Worm (Caenorhabditis elegans) whole organism, young adult: Measurements from ENCODE around the gene oac-42.

Experiments
- C17E4.6 ChIP-seq: fragments of 200-800 bp; sonication (Bioruptor generic); IDR thresholded peaks from 2 replicates; pipeline ENCODE4 v1.3.6; 2022; ENCODE audit warnings: missing genetic modification reagents, missing genetic modification characterization, missing compliant biosample characterization
- K11D2.4 ChIP-seq: fragments of 200-800 bp; sonication (Bioruptor generic); IDR thresholded peaks from 2 replicates; pipeline ENCODE4 v1.3.6; 2022; ENCODE audit warnings: missing genetic modification reagents, missing genetic modification characterization, missing compliant biosample characterization
- Y67H2A.10 ChIP-seq: fragments of 200-800 bp; sonication (Bioruptor generic); conservative IDR thresholded peaks from 2 replicates; pipeline ENCODE4 v1.3.6; 2022; ENCODE audit warnings: missing genetic modification reagents, missing genetic modification characterization, missing compliant biosample characterization
- ZK185.1 ChIP-seq: sonication (generic microtip); optimal IDR thresholded peaks from 2 replicates; lab custom pipeline; 2016; ENCODE audit warnings: mild to moderate bottlenecking, missing genetic modification characterization, missing compliant biosample characterization; ENCODE audit not compliant: poor library complexity, severe bottlenecking
- ama-1 ChIP-seq, 3 experiments: fragments of 150-350 bp in 1 of 3; sonication (generic microtip) in 2 of 3; optimal IDR thresholded peaks; 2 replicates each; lab custom pipeline; 2014 to 2018; ENCODE audit warnings: missing biosample characterization in 2 of 3, missing genetic modification characterization in 2 of 3, missing genetic modification reagents in 2 of 3
- bed-2 ChIP-seq: fragments of 200-800 bp; sonication (Bioruptor generic); IDR thresholded peaks from 2 replicates; pipeline ENCODE4 v1.3.6; 2022; ENCODE audit warnings: missing genetic modification reagents, missing genetic modification characterization, missing compliant biosample characterization
- ceh-40 ChIP-seq: fragments of 200-800 bp; sonication (Bioruptor generic); IDR thresholded peaks from 2 replicates; pipeline ENCODE4 v1.3.6; 2022; ENCODE audit warnings: missing genetic modification characterization, missing compliant biosample characterization
- pha-4 ChIP-seq: fragments of 150-350 bp; sonication (generic microtip); optimal IDR thresholded peaks from 2 replicates; lab custom pipeline; 2014; ENCODE audit warnings: missing biosample characterization, missing genetic modification reagents, missing genetic modification characterization
- snpc-4 ChIP-seq, 5 experiments: fragments of 150-350 bp in 1 of 5; sonication (generic microtip) in 4 of 5; optimal IDR thresholded peaks; 2 replicates each; lab custom pipeline; 2014 to 2018; ENCODE audit warnings: missing genetic modification characterization in 5 of 5, missing biosample characterization in 3 of 5, antibody characterized with exemption in 2 of 5, mild to moderate bottlenecking in 2 of 5, missing compliant biosample characterization in 2 of 5, missing genotype in 2 of 5, moderate library complexity in 2 of 5, missing genetic modification reagents in 1 of 5
- sptf-2 ChIP-seq: fragments of 200-800 bp; sonication (Bioruptor generic); optimal IDR thresholded peaks from 2 replicates; lab custom pipeline; 2018; ENCODE audit warnings: mild to moderate bottlenecking, missing genetic modification characterization, missing compliant biosample characterization
- unc-62 ChIP-seq: fragments of 150-350 bp; optimal IDR thresholded peaks from 2 replicates; lab custom pipeline; 2014; ENCODE audit warnings: missing biosample characterization, missing genetic modification reagents, missing genetic modification characterization
- zfh-2 ChIP-seq: fragments of 200-800 bp; sonication (Bioruptor generic); conservative IDR thresholded peaks from 2 replicates; pipeline ENCODE4 v1.3.6; 2022; ENCODE audit warnings: missing genetic modification reagents, missing genetic modification characterization, missing compliant biosample characterization
- zim-3 ChIP-seq: sonication (generic microtip); optimal IDR thresholded peaks from 2 replicates; lab custom pipeline; 2017; ENCODE audit warnings: mild to moderate bottlenecking, missing genetic modification characterization, moderate library complexity, missing compliant biosample characterization

- TF ChIP-seq zfh-2 (GFP tag; lab: Robert Waterston, UW) (no peak), unc-62 (GFP tag; lab: Kevin White, UChicago) (no peak), ZK185.1 (no peak), sptf-2 (no peak), bed-2 (no peak), Y67H2A.10 (GFP tag; lab: Robert Waterston, UW) (no peak), snpc-4 (GFP tag; optimal IDR thresholded peaks at IDR 0.05; lab: Kevin White, UChicago) (no peak), snpc-4 (tag; optimal IDR thresholded peaks at IDR 0.05; lab: Kevin White, UChicago) (no peak), pha-4 (tag; lab: Kevin White, UChicago) (no peak), K11D2.4 (GFP tag; lab: Robert Waterston, UW) (no peak), ceh-40 (no peak), C17E4.6 (GFP tag; lab: Robert Waterston, UW) (no peak), ama-1 (optimal IDR thresholded peaks at IDR 0.05; lab: Kevin White, UChicago) (no peak), ama-1 (GFP tag; optimal IDR thresholded peaks at IDR 0.05; lab: Kevin White, UChicago) (no peak), zim-3 (no peak)
These were observed 4.6 kb downstream of the oac-42 start for ce11 chrV:15880033-15880432.
